Fruit fly (Drosophila melanogaster) whole organism, embryonic: ENCODE data around the gene CG33796.

Experiments used
- CG12769 ChIP-seq: fragments of 200-800 bp; sonication (Bioruptor generic); optimal IDR thresholded peaks from 2 replicates; lab custom pipeline; 2019; ENCODE audit warnings: missing biosample characterization, mild to moderate bottlenecking, missing genetic modification characterization, moderate library complexity
- CG13624 ChIP-seq: fragments of 200-800 bp; sonication (Bioruptor generic); optimal IDR thresholded peaks from 2 replicates; lab custom pipeline; 2016; ENCODE audit warnings: missing biosample characterization, missing genetic modification characterization
- CG14441 ChIP-seq: fragments of 200-800 bp; sonication (Bioruptor generic); IDR thresholded peaks from 2 replicates; pipeline ENCODE4 v1.3.6; 2022; ENCODE audit warnings: missing biosample characterization, missing genetic modification characterization
- CG15269 ChIP-seq: fragments of 200-800 bp; sonication (Bioruptor generic); optimal IDR thresholded peaks from 2 replicates; lab custom pipeline; 2018; ENCODE audit warnings: missing biosample characterization, mild to moderate bottlenecking, missing genetic modification characterization, moderate library complexity
- CG16863 ChIP-seq: fragments of 200-800 bp; sonication (Bioruptor generic); optimal IDR thresholded peaks from 3 replicates; lab custom pipeline; 2016; ENCODE audit warnings: missing biosample characterization, missing genetic modification characterization
- CG2202 ChIP-seq: fragments of 200-800 bp; sonication (Bioruptor generic); optimal IDR thresholded peaks from 2 replicates; lab custom pipeline; 2018; ENCODE audit warnings: missing biosample characterization, mild to moderate bottlenecking, missing genetic modification characterization
- CG33557 ChIP-seq: fragments of 200-800 bp; sonication (Bioruptor generic); optimal IDR thresholded peaks from 2 replicates; lab custom pipeline; 2019; ENCODE audit warnings: missing biosample characterization, mild to moderate bottlenecking, missing genetic modification characterization, moderate library complexity
- CG3407 ChIP-seq: fragments of 200-800 bp; sonication (Bioruptor generic); optimal IDR thresholded peaks from 2 replicates; lab custom pipeline; 2018; ENCODE audit warnings: missing biosample characterization, mild to moderate bottlenecking, missing genetic modification characterization
- CG3838 ChIP-seq: fragments of 200-800 bp; sonication (Bioruptor generic); optimal IDR thresholded peaks from 3 replicates; lab custom pipeline; 2016; ENCODE audit warnings: missing biosample characterization, missing genetic modification characterization
- CG4820 ChIP-seq: fragments of 200-800 bp; sonication (Bioruptor generic); optimal IDR thresholded peaks from 3 replicates; lab custom pipeline; 2016; ENCODE audit warnings: missing biosample characterization, missing genetic modification characterization
- CG7372 ChIP-seq: fragments of 200-800 bp; sonication (Bioruptor generic); IDR thresholded peaks from 2 replicates; pipeline ENCODE4 v1.3.6; 2022; ENCODE audit warnings: missing biosample characterization, missing genetic modification characterization
- CG7786 ChIP-seq: fragments of 200-800 bp; sonication (Bioruptor generic); optimal IDR thresholded peaks from 2 replicates; lab custom pipeline; 2016; ENCODE audit warnings: missing biosample characterization, missing genetic modification characterization
- CG7839 ChIP-seq: fragments of 200-800 bp; sonication (Bioruptor generic); optimal IDR thresholded peaks from 3 replicates; lab custom pipeline; 2018; ENCODE audit warnings: missing biosample characterization, mild to moderate bottlenecking, missing genetic modification characterization, moderate library complexity
- CG8281 ChIP-seq: fragments of 200-800 bp; sonication (Bioruptor generic); optimal IDR thresholded peaks from 2 replicates; lab custom pipeline; 2018; ENCODE audit warnings: missing biosample characterization, mild to moderate bottlenecking, missing genetic modification characterization, moderate library complexity
- CG8388 ChIP-seq: fragments of 200-800 bp; sonication (Bioruptor generic); optimal IDR thresholded peaks from 2 replicates; lab custom pipeline; 2019; ENCODE audit warnings: missing biosample characterization, mild to moderate bottlenecking, missing genetic modification characterization, moderate library complexity
- CG8478 ChIP-seq: fragments of >200 bp; optimal IDR thresholded peaks from 2 replicates; lab custom pipeline; 2018
- CG8924 ChIP-seq: fragments of 200-800 bp; optimal IDR thresholded peaks from 3 replicates; lab custom pipeline; 2019; ENCODE audit warnings: missing biosample characterization, mild to moderate bottlenecking, missing genetic modification characterization, moderate library complexity
- CG9876 ChIP-seq: fragments of 200-800 bp; sonication (Bioruptor generic); optimal IDR thresholded peaks from 2 replicates; lab custom pipeline; 2016; ENCODE audit warnings: missing biosample characterization, missing genetic modification characterization
- Dfd ChIP-seq, 2 experiments: fragments of >200 bp; optimal IDR thresholded peaks; 2 replicates each; lab custom pipeline; 2017; ENCODE audit warnings: missing biosample characterization in 2 of 2, missing genetic modification characterization in 2 of 2
- Dip2 ChIP-seq: fragments of 200-800 bp; sonication (Bioruptor generic); IDR thresholded peaks from 2 replicates; pipeline ENCODE4 v1.3.6; 2022; ENCODE audit warnings: missing biosample characterization, missing genetic modification characterization
- E2f2 ChIP-seq: fragments of 200-800 bp; sonication (Bioruptor generic); IDR thresholded peaks from 2 replicates; pipeline ENCODE4 v1.3.6; 2022; ENCODE audit warnings: missing biosample characterization, missing genetic modification characterization
- Fer1 ChIP-seq: fragments of 200-800 bp; sonication (Bioruptor generic); optimal IDR thresholded peaks from 2 replicates; lab custom pipeline; 2017; ENCODE audit warnings: missing biosample characterization, mild to moderate bottlenecking, missing genetic modification characterization
- Gug ChIP-seq: fragments of 200-800 bp; sonication (Bioruptor generic); IDR thresholded peaks from 4 replicates; pipeline ENCODE4 v1.3.6; 2022; ENCODE audit warnings: missing biosample characterization, missing genetic modification characterization
- HLH4C ChIP-seq: fragments of 200-800 bp; sonication (Bioruptor generic); IDR thresholded peaks from 3 replicates; pipeline ENCODE4 v1.3.6; 2022; ENCODE audit warnings: missing biosample characterization, missing genetic modification characterization; ENCODE audit not compliant: partially characterized antibody
- Hey ChIP-seq: fragments of 200-800 bp; sonication (Bioruptor generic); optimal IDR thresholded peaks from 3 replicates; lab custom pipeline; 2018; ENCODE audit warnings: missing biosample characterization, mild to moderate bottlenecking, missing genetic modification characterization
- NfI ChIP-seq: fragments of 200-800 bp; sonication (Bioruptor generic); optimal IDR thresholded peaks from 3 replicates; lab custom pipeline; 2018; ENCODE audit warnings: missing biosample characterization, mild to moderate bottlenecking, missing genetic modification characterization, moderate library complexity
- Rx ChIP-seq: fragments of 200-800 bp; sonication (Bioruptor generic); IDR thresholded peaks from 2 replicates; pipeline ENCODE4 v1.3.6; 2022; ENCODE audit warnings: missing biosample characterization, missing genetic modification characterization
- Scr ChIP-seq: fragments of 200-800 bp; sonication (Bioruptor generic); IDR thresholded peaks from 2 replicates; pipeline ENCODE4 v1.3.6; 2022; ENCODE audit warnings: missing biosample characterization, missing genetic modification characterization; ENCODE audit not compliant: partially characterized antibody
- Sox100B ChIP-seq: fragments of 200-800 bp; sonication (Bioruptor generic); optimal IDR thresholded peaks from 3 replicates; lab custom pipeline; 2018; ENCODE audit warnings: missing biosample characterization, mild to moderate bottlenecking, missing genetic modification characterization
- YL-1 ChIP-seq: fragments of 200-800 bp; sonication (Bioruptor generic); optimal IDR thresholded peaks from 3 replicates; lab custom pipeline; 2017; ENCODE audit warnings: missing biosample characterization, mild to moderate bottlenecking, missing genetic modification characterization
- crp ChIP-seq, 2 experiments: fragments of 200-800 bp; sonication (Bioruptor generic); optimal IDR thresholded peaks; 2 replicates in 1 of 2; 3 replicates in 1 of 2; lab custom pipeline; 2017; ENCODE audit warnings: missing biosample characterization in 2 of 2, missing genetic modification characterization in 2 of 2, mild to moderate bottlenecking in 1 of 2, moderate library complexity in 1 of 2
- da ChIP-seq: fragments of 200-800 bp; sonication (Bioruptor generic); optimal IDR thresholded peaks from 2 replicates; lab custom pipeline; 2016; ENCODE audit warnings: missing biosample characterization, missing genetic modification characterization
- danr ChIP-seq: fragments of 200-800 bp; sonication (Bioruptor generic); IDR thresholded peaks from 2 replicates; pipeline ENCODE4 v1.3.6; 2022; ENCODE audit warnings: missing biosample characterization, missing genetic modification characterization
- dimm ChIP-seq: fragments of 200-800 bp; sonication (Bioruptor generic); IDR thresholded peaks from 2 replicates; pipeline ENCODE4 v1.3.6; 2022; ENCODE audit warnings: missing biosample characterization, missing genetic modification characterization
- dm ChIP-seq: fragments of 200-800 bp; sonication (Bioruptor generic); optimal IDR thresholded peaks from 3 replicates; lab custom pipeline; 2016; ENCODE audit warnings: missing biosample characterization, missing genetic modification characterization
- fd3F ChIP-seq: fragments of 200-800 bp; sonication (Bioruptor generic); optimal IDR thresholded peaks from 2 replicates; lab custom pipeline; 2018; ENCODE audit warnings: missing biosample characterization, mild to moderate bottlenecking, missing genetic modification characterization, moderate library complexity
- grn ChIP-seq: fragments of 200-800 bp; sonication (Bioruptor generic); optimal IDR thresholded peaks from 3 replicates; lab custom pipeline; 2017; ENCODE audit warnings: missing biosample characterization, missing genetic modification characterization
- hkb ChIP-seq, 2 experiments: fragments of 200-800 bp in 1 of 2; fragments of >200 bp in 1 of 2; sonication (Bioruptor generic) in 1 of 2; IDR thresholded peaks in 1 of 2; optimal IDR thresholded peaks in 1 of 2; 2 replicates each; pipeline versions ENCODE4 v1.3.6 to Lab custom; 2017 to 2022; ENCODE audit warnings: missing biosample characterization in 1 of 2, missing genetic modification characterization in 1 of 2
- odd ChIP-seq: fragments of 200-800 bp; sonication (Bioruptor generic); optimal IDR thresholded peaks from 2 replicates; lab custom pipeline; 2017; ENCODE audit warnings: missing biosample characterization, mild to moderate bottlenecking, missing genetic modification characterization
- pho ChIP-seq: fragments of 200-800 bp; sonication (Bioruptor generic); optimal IDR thresholded peaks from 2 replicates; lab custom pipeline; 2016; ENCODE audit warnings: missing biosample characterization, missing genetic modification characterization
- ro ChIP-seq: fragments of 200-800 bp; sonication (Bioruptor generic); IDR thresholded peaks from 2 replicates; pipeline ENCODE4 v1.3.6; 2022; ENCODE audit warnings: missing biosample characterization, missing genetic modification characterization
- sc ChIP-seq, 3 experiments: fragments of >200 bp in 2 of 3; fragments of 200-800 bp in 1 of 3; sonication (Bioruptor generic) in 1 of 3; optimal IDR thresholded peaks; 2 replicates in 2 of 3; 3 replicates in 1 of 3; lab custom pipeline; 2017; ENCODE audit warnings: mild to moderate bottlenecking in 1 of 3, missing biosample characterization in 1 of 3, missing genetic modification characterization in 1 of 3, missing genetic modification reagents in 1 of 3
- slbo ChIP-seq: fragments of 200-800 bp; sonication (Bioruptor generic); IDR thresholded peaks from 2 replicates; pipeline ENCODE4 v1.3.6; 2022; ENCODE audit warnings: missing biosample characterization, missing genetic modification characterization
- sna ChIP-seq: fragments of 200-800 bp; sonication (Bioruptor generic); IDR thresholded peaks from 2 replicates; pipeline ENCODE4 v1.3.6; 2022; ENCODE audit warnings: missing biosample characterization, missing genetic modification characterization; ENCODE audit not compliant: partially characterized antibody
- tna ChIP-seq: fragments of 200-800 bp; sonication (Bioruptor generic); IDR thresholded peaks from 2 replicates; pipeline ENCODE4 v1.3.6; 2022; ENCODE audit warnings: missing biosample characterization, missing genetic modification characterization; ENCODE audit not compliant: partially characterized antibody
- trem ChIP-seq: fragments of 200-800 bp; optimal IDR thresholded peaks from 3 replicates; lab custom pipeline; 2019; ENCODE audit warnings: missing biosample characterization, mild to moderate bottlenecking, missing genetic modification characterization, moderate library complexity
- wdn ChIP-seq: fragments of 200-800 bp; sonication (Bioruptor generic); IDR thresholded peaks from 2 replicates; pipeline ENCODE4 v1.3.6; 2022; ENCODE audit warnings: missing biosample characterization, missing genetic modification characterization
- yki ChIP-seq: fragments of >200 bp; optimal IDR thresholded peaks from 3 replicates; lab custom pipeline; 2018
- zen ChIP-seq: fragments of 200-800 bp; sonication (Bioruptor generic); optimal IDR thresholded peaks from 3 replicates; lab custom pipeline; 2018; ENCODE audit warnings: missing biosample characterization, mild to moderate bottlenecking, missing genetic modification characterization, moderate library complexity

The CG33796 gene

dm6 chr3L:16149418-16150160, 20.3 kb downstream of the CG33796 start (continued):
- TF ChIP-seq sc (optimal IDR thresholded peaks at IDR 0.05; lab: Kevin White, UChicago), result no peak
- no peak for TF ChIP-seq sc (GFP tag; optimal IDR thresholded peaks at IDR 0.05; lab: Kevin White, UChicago)
- TF ChIP-seq crp (GFP tag; optimal IDR thresholded peaks at IDR 0.05; lab: Kevin White, UChicago), result no peak
- no peak for TF ChIP-seq wdn
- no peak for TF ChIP-seq danr (GFP tag; lab: Robert Waterston, UW)
- no peak for TF ChIP-seq yki (lab: Kevin White, UChicago)
- TF ChIP-seq CG15269 (tag; lab: Kevin White, UChicago), result peak; percentile 63
- no peak for TF ChIP-seq CG8281 (tag; lab: Kevin White, UChicago)
- TF ChIP-seq CG7372 (GFP tag; lab: Robert Waterston, UW), result no peak
- peak; percentile 24 for TF ChIP-seq CG16863
- TF ChIP-seq Sox100B (GFP tag; lab: Kevin White, UChicago), result no peak
- no peak for TF ChIP-seq odd (GFP tag; lab: Kevin White, UChicago)
- no peak for TF ChIP-seq CG2202
- TF ChIP-seq HLH4C (GFP tag; lab: Robert Waterston, UW), result no peak
- no peak for TF ChIP-seq CG9876 (GFP tag; lab: Kevin White, UChicago)
- no peak for TF ChIP-seq CG3407
- TF ChIP-seq pho (GFP tag; lab: Kevin White, UChicago), result no peak
- TF ChIP-seq fd3F, result no peak
- 0 out of 2 replicates have a peak, but pooled peaks have one; percentile 21 for TF ChIP-seq E2f2
- TF ChIP-seq tna (GFP tag; lab: Robert Waterston, UW), result 0 out of 2 replicates have a peak, but pooled peaks have one; percentile 14
- TF ChIP-seq CG4820 (GFP tag; lab: Kevin White, UChicago), result no peak
- TF ChIP-seq YL-1 (GFP tag; lab: Kevin White, UChicago), result no peak
- TF ChIP-seq Scr (GFP tag; lab: Robert Waterston, UW), result no peak
- TF ChIP-seq Dip2, result no peak
- no peak for TF ChIP-seq NfI
- no peak for TF ChIP-seq hkb (optimal IDR thresholded peaks at IDR 0.05; lab: Kevin White, UChicago)
- TF ChIP-seq hkb (GFP tag; IDR thresholded peaks at IDR 0.05; lab: Robert Waterston, UW), result no peak
- TF ChIP-seq CG33557 (GFP tag; lab: Kevin White, UChicago), result no peak
- no peak for TF ChIP-seq dm (GFP tag; lab: Kevin White, UChicago)
- TF ChIP-seq CG7839 (tag; lab: Kevin White, UChicago), result peak; percentile 70
- peak; percentile 20 for TF ChIP-seq Fer1 (GFP tag; lab: Kevin White, UChicago)
- TF ChIP-seq CG14441 (GFP tag; lab: Robert Waterston, UW), result no peak
- no peak for TF ChIP-seq CG8478 (lab: Kevin White, UChicago)
- TF ChIP-seq grn, result no peak
- TF ChIP-seq Gug (GFP tag; lab: Robert Waterston, UW), result no peak
- peak; percentile 42 for TF ChIP-seq CG7786 (GFP tag; lab: Kevin White, UChicago)
- no peak for TF ChIP-seq ro
- no peak for TF ChIP-seq sna (GFP tag; lab: Robert Waterston, UW)
- no peak for TF ChIP-seq Rx (GFP tag; lab: Robert Waterston, UW)
- no peak for TF ChIP-seq CG12769 (tag; lab: Kevin White, UChicago)
- TF ChIP-seq zen (tag; lab: Kevin White, UChicago), result no peak
- no peak for TF ChIP-seq da (GFP tag; lab: Kevin White, UChicago)
- TF ChIP-seq slbo (GFP tag; lab: Robert Waterston, UW), result 0 out of 2 replicates have a peak, but pooled peaks have one; percentile 24
- TF ChIP-seq CG8388, result no peak
- TF ChIP-seq CG3838 (GFP tag; lab: Kevin White, UChicago), result no peak
- no peak for TF ChIP-seq CG13624 (GFP tag; lab: Kevin White, UChicago)
- no peak for TF ChIP-seq Dfd (GFP tag; optimal IDR thresholded peaks at IDR 0.05; lab: Kevin White, UChicago)
- TF ChIP-seq trem (tag; lab: Kevin White, UChicago), result no peak
- no peak for TF ChIP-seq dimm (GFP tag; lab: Robert Waterston, UW)
- TF ChIP-seq CG8924, result peak; percentile 23
- peak; percentile 38 for TF ChIP-seq Hey
